Fruit fly (Drosophila melanogaster): ENCODE measurements around the gene Vha100-1.
A peak's percentile ranks its signal among the peaks of the same experiment; 100 is the strongest.

Vha100-1 gene

DNA sequence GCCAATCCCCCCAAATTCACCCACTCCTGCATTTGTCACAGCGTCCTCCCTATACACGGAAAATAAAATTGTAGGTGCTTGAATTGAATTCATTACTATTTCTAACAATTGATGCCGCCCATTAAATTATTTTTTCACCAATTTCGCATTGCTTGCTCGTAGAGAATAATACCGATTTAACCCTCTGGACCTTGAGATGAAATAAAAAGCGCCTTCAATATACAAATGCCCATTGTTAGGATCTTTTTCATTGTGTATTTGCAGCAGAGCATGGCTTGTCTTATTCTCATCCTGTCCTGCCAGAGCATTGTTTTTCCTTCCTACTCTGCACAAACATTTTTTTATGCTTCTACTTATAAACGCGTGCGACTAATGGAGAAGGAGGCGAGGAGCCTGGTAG, 39.4 kb upstream of the Vha100-1 start (continued):
- TF ChIP-seq sob (GFP tag; IDR thresholded peaks at IDR 0.05) (no peak), GATAe (GFP tag; conservative IDR thresholded peaks at IDR 0.05) (no peak), fd102C (GFP tag; optimal IDR thresholded peaks at IDR 0.05) (no peak), otp (GFP tag; IDR thresholded peaks at IDR 0.05) (no peak), chinmo (GFP tag; IDR thresholded peaks at IDR 0.05; ENCODE audit: partially characterized antibody) (no peak), Dek (tag; optimal IDR thresholded peaks at IDR 0.05) (no peak), lab (GFP tag; optimal IDR thresholded peaks at IDR 0.05) (peak; percentile 9), Asciz (GFP tag; optimal IDR thresholded peaks at IDR 0.05) (no peak), CG18599 (GFP tag; optimal IDR thresholded peaks at IDR 0.05) (peak; percentile 51)

DNA sequence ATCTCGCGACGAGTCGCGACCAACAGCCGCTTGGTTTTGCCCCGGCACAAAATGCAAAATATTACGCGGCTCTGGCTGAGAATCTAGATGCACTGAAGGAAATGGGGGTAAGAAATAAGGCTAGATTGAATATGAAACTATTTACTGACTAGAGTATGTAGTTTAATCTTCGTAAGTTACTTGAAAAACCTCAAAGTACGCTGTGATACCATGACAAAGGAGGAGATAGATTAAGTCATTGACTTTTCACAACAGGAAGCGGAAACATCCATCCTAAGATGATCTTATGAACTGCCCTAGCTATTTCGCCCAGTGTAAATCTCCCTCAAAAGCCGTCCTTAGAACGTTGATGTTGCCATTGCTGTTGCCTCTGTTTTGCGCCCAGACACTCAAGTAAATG, 36.8 kb upstream of the Vha100-1 start:
- TF ChIP-seq CG11398 (GFP tag; optimal IDR thresholded peaks at IDR 0.05) (no peak), Hr51 (GFP tag; optimal IDR thresholded peaks at IDR 0.05) (peak in 1 of 2 experiments; percentile 10), CG34376 (GFP tag; optimal IDR thresholded peaks at IDR 0.05) (no peak), CG12071 (GFP tag; optimal IDR thresholded peaks at IDR 0.05) (no peak), sens (GFP tag) (peak; percentile 78), CG6854 (GFP tag; optimal IDR thresholded peaks at IDR 0.05) (no peak), esg (GFP tag; conservative IDR thresholded peaks at IDR 0.05) (no peak), PHDP (tag; optimal IDR thresholded peaks at IDR 0.05) (no peak), sisA (GFP tag; IDR thresholded peaks at IDR 0.05) (0 out of 2 replicates have a peak, but pooled peaks have one; percentile 4), Blimp-1 (GFP tag; optimal IDR thresholded peaks at IDR 0.05) (no peak), Meics (GFP tag; optimal IDR thresholded peaks at IDR 0.05) (no peak), pho (GFP tag; optimal IDR thresholded peaks at IDR 0.05) (peak; percentile 5), fd64A (GFP tag; optimal IDR thresholded peaks at IDR 0.05) (no peak), btn (GFP tag; optimal IDR thresholded peaks at IDR 0.05) (no peak), Med (GFP tag) (peak; percentile 70), lmd (GFP tag; IDR thresholded peaks at IDR 0.05) (no peak), CG6689 (GFP tag; IDR thresholded peaks at IDR 0.05) (no peak), vvl (GFP tag; IDR thresholded peaks at IDR 0.05) (no peak), Hmr (GFP tag; optimal IDR thresholded peaks at IDR 0.05) (peak; percentile 29), CG15269 (tag; optimal IDR thresholded peaks at IDR 0.05) (no peak), CG8089 (GFP tag; optimal IDR thresholded peaks at IDR 0.05) (no peak), Atf3 (GFP tag; optimal IDR thresholded peaks at IDR 0.05) (no peak), CG16863 (GFP tag; optimal IDR thresholded peaks at IDR 0.05) (no peak), ci (GFP tag; IDR thresholded peaks at IDR 0.05) (no peak), CG13775 (GFP tag; optimal IDR thresholded peaks at IDR 0.05) (no peak), ftz-f1 (GFP tag; optimal IDR thresholded peaks at IDR 0.05) (no peak), ken (GFP tag; IDR thresholded peaks at IDR 0.05) (no peak), Bdp1 (GFP tag; optimal IDR thresholded peaks at IDR 0.05) (no peak), grn (GFP tag; optimal IDR thresholded peaks at IDR 0.05) (no peak), CG17359 (tag; optimal IDR thresholded peaks at IDR 0.05) (no peak), NC2α (GFP tag; optimal IDR thresholded peaks at IDR 0.05) (no peak), peb (GFP tag; IDR thresholded peaks at IDR 0.05) (no peak), chm (GFP tag; IDR thresholded peaks at IDR 0.05) (no peak), otp (GFP tag; IDR thresholded peaks at IDR 0.05) (peak; percentile 30; the same call in 1 of the 3 replicates), CG6254 (GFP tag; optimal IDR thresholded peaks at IDR 0.05) (no peak), Elba2 (GFP tag; optimal IDR thresholded peaks at IDR 0.05) (no peak), sens-2 (GFP tag; IDR thresholded peaks at IDR 0.05) (no peak), Ets65A (GFP tag) (no peak), HHEX (GFP tag; optimal IDR thresholded peaks at IDR 0.05) (no peak), Stat92E (GFP tag; optimal IDR thresholded peaks at IDR 0.05) (no peak), Neu2 (GFP tag; optimal IDR thresholded peaks at IDR 0.05; ENCODE audit: borderline replicate concordance) (no peak), CG5953 (GFP tag; IDR thresholded peaks at IDR 0.05) (no peak)
